Worm (Caenorhabditis elegans) whole organism, L3 larva: ENCODE results near the gene ttr-18.

ENCODE experiments used
- ama-1 ChIP-seq: fragments of 150-350 bp; optimal IDR thresholded peaks from 2 replicates; lab custom pipeline; 2018
- daf-12 ChIP-seq: fragments of 150-350 bp; optimal IDR thresholded peaks from 2 replicates; lab custom pipeline; 2014; ENCODE audit warnings: missing biosample characterization, missing genetic modification reagents, missing genetic modification characterization
- egl-27 ChIP-seq: sonication (generic microtip); optimal IDR thresholded peaks from 4 replicates; lab custom pipeline; 2017; ENCODE audit warnings: missing biosample characterization, missing genetic modification reagents, missing genetic modification characterization
- egl-5 ChIP-seq: fragments of 150-350 bp; optimal IDR thresholded peaks from 2 replicates; lab custom pipeline; 2017; ENCODE audit warnings: missing biosample characterization, missing genetic modification reagents, missing genetic modification characterization, inconsistent platforms
- elt-2 ChIP-seq: sonication (generic microtip); optimal IDR thresholded peaks from 2 replicates; lab custom pipeline; 2016; ENCODE audit warnings: missing genetic modification reagents, mild to moderate bottlenecking, missing genetic modification characterization, missing compliant biosample characterization
- elt-3 ChIP-seq, 3 experiments: fragments of 150-350 bp in 1 of 3; sonication (generic microtip) in 2 of 3; optimal IDR thresholded peaks; 2 replicates in 2 of 3; 4 replicates in 1 of 3; lab custom pipeline; 2014 to 2017; ENCODE audit warnings: missing biosample characterization in 3 of 3, missing genetic modification characterization in 3 of 3
- fkh-10 ChIP-seq: sonication (generic microtip); optimal IDR thresholded peaks from 2 replicates; lab custom pipeline; 2017; ENCODE audit warnings: missing biosample characterization, missing genetic modification reagents, missing genetic modification characterization
- fos-1 ChIP-seq: fragments of 150-350 bp; optimal IDR thresholded peaks from 2 replicates; lab custom pipeline; 2014; ENCODE audit warnings: missing biosample characterization, missing genetic modification characterization
- nhr-11 ChIP-seq: fragments of 150-350 bp; optimal IDR thresholded peaks from 2 replicates; lab custom pipeline; 2014; ENCODE audit warnings: missing biosample characterization, missing genetic modification characterization
- nhr-237 ChIP-seq: fragments of 150-350 bp; optimal IDR thresholded peaks from 2 replicates; lab custom pipeline; 2014; ENCODE audit warnings: missing biosample characterization, missing genetic modification characterization
- nhr-28 ChIP-seq: fragments of 150-350 bp; optimal IDR thresholded peaks from 2 replicates; lab custom pipeline; 2014; ENCODE audit warnings: missing biosample characterization, missing genetic modification characterization

DNA sequence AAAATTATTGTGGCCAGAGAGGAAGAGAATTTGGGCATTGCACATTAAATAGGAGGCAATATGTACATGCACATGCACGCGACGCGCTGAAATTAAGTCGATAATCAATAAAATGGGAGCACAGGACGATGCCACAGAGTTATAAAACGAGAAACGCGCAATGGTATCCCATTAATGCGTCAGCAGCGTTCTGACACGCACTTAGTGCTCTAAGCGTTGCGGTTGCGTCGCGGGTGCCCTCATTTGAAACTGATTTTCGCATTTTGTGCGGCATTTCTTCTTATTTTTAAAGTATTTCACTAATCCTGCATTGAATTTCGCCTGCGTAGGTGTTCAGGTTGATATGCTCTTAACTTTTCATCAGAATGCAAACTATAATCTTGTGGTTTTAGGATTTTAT lies 33.5 kb downstream of the ttr-18 start, which contains the start of gene rsp-1:
- TF ChIP-seq egl-27 (tag; lab: Kevin White, UChicago) (no peak), elt-2 (peak; percentile 90), daf-12 (tag; lab: Kevin White, UChicago) (no peak), elt-3 (tag; optimal IDR thresholded peaks at IDR 0.05; lab: Kevin White, UChicago) (no peak), fos-1 (tag; lab: Kevin White, UChicago) (no peak), egl-5 (tag; lab: Kevin White, UChicago) (peak; percentile 85), ama-1 (lab: Kevin White, UChicago) (no peak), nhr-28 (tag; lab: Kevin White, UChicago) (no peak), fkh-10 (no peak), nhr-237 (tag; lab: Kevin White, UChicago) (no peak), nhr-11 (tag; lab: Kevin White, UChicago) (peak; percentile 70)
